Worm (Caenorhabditis elegans) whole organism, L3 larva: ENCODE data around the gene dnj-10.
A peak's percentile ranks its signal among the peaks of the same experiment; 100 is the strongest.

ENCODE experiments used
- aly-2 ChIP-seq: fragments of 150-350 bp; optimal IDR thresholded peaks from 2 replicates; lab custom pipeline; 2014; ENCODE audit warnings: missing biosample characterization, missing genetic modification characterization
- ama-1 ChIP-seq: fragments of 150-350 bp; optimal IDR thresholded peaks from 2 replicates; lab custom pipeline; 2018
- ceh-16 ChIP-seq: sonication (generic microtip); optimal IDR thresholded peaks from 2 replicates; lab custom pipeline; 2017; ENCODE audit warnings: missing biosample characterization, missing genetic modification characterization
- ceh-82 ChIP-seq: fragments of 150-350 bp; optimal IDR thresholded peaks from 2 replicates; lab custom pipeline; 2014; ENCODE audit warnings: missing biosample characterization, missing genetic modification characterization
- ceh-9 ChIP-seq: sonication (generic microtip); optimal IDR thresholded peaks from 2 replicates; lab custom pipeline; 2018; ENCODE audit warnings: missing biosample characterization, missing genetic modification characterization
- daf-12 ChIP-seq: fragments of 150-350 bp; optimal IDR thresholded peaks from 2 replicates; lab custom pipeline; 2014; ENCODE audit warnings: missing biosample characterization, missing genetic modification reagents, missing genetic modification characterization
- egl-5 ChIP-seq: fragments of 150-350 bp; optimal IDR thresholded peaks from 2 replicates; lab custom pipeline; 2017; ENCODE audit warnings: missing biosample characterization, missing genetic modification reagents, missing genetic modification characterization, inconsistent platforms
- elt-2 ChIP-seq: sonication (generic microtip); optimal IDR thresholded peaks from 2 replicates; lab custom pipeline; 2016; ENCODE audit warnings: missing genetic modification reagents, mild to moderate bottlenecking, missing genetic modification characterization, missing compliant biosample characterization
- elt-3 ChIP-seq, 3 experiments: fragments of 150-350 bp in 1 of 3; sonication (generic microtip) in 2 of 3; optimal IDR thresholded peaks; 2 replicates in 2 of 3; 4 replicates in 1 of 3; lab custom pipeline; 2014 to 2017; ENCODE audit warnings: missing biosample characterization in 3 of 3, missing genetic modification characterization in 3 of 3
- eor-1 ChIP-seq, 2 experiments: fragments of 150-350 bp; optimal IDR thresholded peaks; 2 replicates each; lab custom pipeline; 2014 to 2018; ENCODE audit warnings: missing biosample characterization in 2 of 2, missing genetic modification characterization in 2 of 2
- fkh-10 ChIP-seq: sonication (generic microtip); optimal IDR thresholded peaks from 2 replicates; lab custom pipeline; 2017; ENCODE audit warnings: missing biosample characterization, missing genetic modification reagents, missing genetic modification characterization
- fos-1 ChIP-seq: fragments of 150-350 bp; optimal IDR thresholded peaks from 2 replicates; lab custom pipeline; 2014; ENCODE audit warnings: missing biosample characterization, missing genetic modification characterization
- hmg-11 ChIP-seq: sonication (generic microtip); optimal IDR thresholded peaks from 2 replicates; lab custom pipeline; 2016; ENCODE audit warnings: missing genetic modification characterization, missing compliant biosample characterization
- jun-1 ChIP-seq: fragments of 150-350 bp; optimal IDR thresholded peaks from 2 replicates; lab custom pipeline; 2014; ENCODE audit warnings: missing biosample characterization, missing genetic modification reagents, missing genetic modification characterization
- lin-15B ChIP-seq: fragments of 150-350 bp; optimal IDR thresholded peaks from 2 replicates; lab custom pipeline; 2014; ENCODE audit warnings: missing biosample characterization, missing genetic modification characterization
- lsy-12 ChIP-seq: sonication (generic microtip); optimal IDR thresholded peaks from 2 replicates; lab custom pipeline; 2016; ENCODE audit warnings: mild to moderate bottlenecking, missing genetic modification characterization, missing compliant biosample characterization
- mdl-1 ChIP-seq: fragments of 150-350 bp; optimal IDR thresholded peaks from 2 replicates; lab custom pipeline; 2014; ENCODE audit warnings: missing biosample characterization, missing genetic modification characterization
- mml-1 ChIP-seq: fragments of 150-350 bp; sonication (generic microtip); optimal IDR thresholded peaks from 3 replicates; lab custom pipeline; 2014; ENCODE audit warnings: missing biosample characterization, missing genetic modification characterization
- nhr-11 ChIP-seq: fragments of 150-350 bp; optimal IDR thresholded peaks from 2 replicates; lab custom pipeline; 2014; ENCODE audit warnings: missing biosample characterization, missing genetic modification characterization
- nhr-12 ChIP-seq: fragments of 150-350 bp; optimal IDR thresholded peaks from 2 replicates; lab custom pipeline; 2014; ENCODE audit warnings: missing biosample characterization, missing genetic modification characterization
- nhr-23 ChIP-seq: fragments of 150-350 bp; optimal IDR thresholded peaks from 2 replicates; lab custom pipeline; 2014; ENCODE audit warnings: missing biosample characterization, missing genetic modification reagents, missing genetic modification characterization
- nhr-25 ChIP-seq: sonication (generic microtip); optimal IDR thresholded peaks from 2 replicates; lab custom pipeline; 2017; ENCODE audit warnings: missing biosample characterization, missing genetic modification characterization
- nhr-28 ChIP-seq: fragments of 150-350 bp; optimal IDR thresholded peaks from 2 replicates; lab custom pipeline; 2014; ENCODE audit warnings: missing biosample characterization, missing genetic modification characterization
- nhr-43 ChIP-seq: sonication (generic microtip); optimal IDR thresholded peaks from 2 replicates; lab custom pipeline; 2016; ENCODE audit warnings: mild to moderate bottlenecking, missing genetic modification characterization, missing compliant biosample characterization; ENCODE audit not compliant: poor library complexity, severe bottlenecking
- nhr-67 ChIP-seq: fragments of 150-350 bp; optimal IDR thresholded peaks from 2 replicates; lab custom pipeline; 2014; ENCODE audit warnings: missing biosample characterization, missing genetic modification characterization
- nhr-77 ChIP-seq: fragments of 150-350 bp; optimal IDR thresholded peaks from 2 replicates; lab custom pipeline; 2014; ENCODE audit warnings: missing biosample characterization, missing genetic modification characterization
- pqm-1 ChIP-seq: fragments of 150-350 bp; optimal IDR thresholded peaks from 2 replicates; lab custom pipeline; 2017; ENCODE audit warnings: missing biosample characterization, missing genetic modification characterization, inconsistent platforms
- sea-2 ChIP-seq: fragments of 150-350 bp; sonication (generic microtip); optimal IDR thresholded peaks from 4 replicates; lab custom pipeline; 2014; ENCODE audit warnings: missing biosample characterization, missing genetic modification reagents, missing genetic modification characterization
- skn-1 ChIP-seq: fragments of 150-350 bp; optimal IDR thresholded peaks from 2 replicates; lab custom pipeline; 2014; ENCODE audit warnings: missing biosample characterization, missing genetic modification characterization
- snpc-4 ChIP-seq: fragments of 150-350 bp; optimal IDR thresholded peaks from 2 replicates; lab custom pipeline; 2014; ENCODE audit warnings: missing biosample characterization, missing genetic modification characterization
- tbx-2 ChIP-seq: sonication (generic microtip); optimal IDR thresholded peaks from 2 replicates; lab custom pipeline; 2016; ENCODE audit warnings: mild to moderate bottlenecking, missing genetic modification characterization, missing compliant biosample characterization
- unc-39 ChIP-seq: sonication (generic microtip); optimal IDR thresholded peaks from 4 replicates; lab custom pipeline; 2017; ENCODE audit warnings: missing biosample characterization, missing genetic modification characterization
- unc-62 ChIP-seq: fragments of 150-350 bp; sonication (generic microtip); optimal IDR thresholded peaks from 4 replicates; lab custom pipeline; 2014; ENCODE audit warnings: missing biosample characterization, missing genetic modification reagents, missing genetic modification characterization
- ztf-11 ChIP-seq: fragments of 150-350 bp; optimal IDR thresholded peaks from 2 replicates; lab custom pipeline; 2014; ENCODE audit warnings: missing biosample characterization, missing genetic modification characterization

Gene dnj-10

DNA sequence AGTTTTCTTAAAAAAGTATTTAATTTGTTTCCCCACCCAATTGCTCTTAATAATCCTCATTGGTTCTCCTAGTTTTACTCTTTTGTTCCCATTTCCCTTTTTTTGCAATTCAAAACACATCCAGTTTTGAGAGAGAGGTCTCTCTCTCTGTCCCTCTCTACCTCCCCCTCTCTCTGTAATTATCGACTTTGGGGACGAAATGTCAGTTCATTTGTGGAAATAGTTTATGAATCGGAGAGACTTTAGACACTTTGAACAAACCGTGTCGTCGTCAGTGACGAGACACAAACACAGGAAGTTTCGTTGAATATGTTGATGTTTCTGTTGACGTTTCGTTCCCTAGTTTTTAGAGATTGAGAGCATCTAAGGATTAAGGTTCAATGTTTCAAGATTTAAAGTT lies 32.2 kb downstream of the dnj-10 start:
- TF ChIP-seq nhr-23 (tag; lab: Kevin White, UChicago) (peak; percentile 41), nhr-11 (no peak), fkh-10 (GFP tag; lab: Kevin White, UChicago) (no peak), eor-1 (tag; optimal IDR thresholded peaks at IDR 0.05; lab: Kevin White, UChicago) (no peak), nhr-25 (tag; lab: Kevin White, UChicago) (peak; percentile 40)

DNA sequence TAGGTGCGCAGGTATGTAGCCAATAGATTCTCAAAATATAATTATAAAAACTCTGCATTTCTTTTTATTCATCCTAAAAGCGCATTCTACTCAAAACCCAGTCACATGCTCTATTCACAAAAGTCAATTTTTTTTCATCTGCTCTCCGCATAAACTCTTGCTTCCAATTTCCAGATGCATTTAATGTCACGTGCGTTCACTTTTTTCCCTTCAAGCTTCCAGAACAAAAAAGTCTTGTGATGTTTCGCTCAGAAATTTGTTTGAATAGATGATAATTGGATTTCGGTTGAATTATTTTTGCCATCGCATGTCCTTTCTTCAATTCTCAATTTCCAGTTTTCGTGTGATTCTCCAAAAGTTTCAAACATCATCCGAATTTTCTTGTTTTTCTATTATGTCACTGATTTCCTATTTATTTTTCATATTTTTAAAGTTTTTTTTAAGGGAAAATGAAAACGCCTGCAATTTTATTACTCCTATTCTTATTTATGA lies 34.0 kb downstream of the dnj-10 start, which contains the start of gene F22B7.1:
F22B7.1 (plus strand) TSS at position 442 of the 492 bp plus-strand sequence.
- TF ChIP-seq lin-15B (tag; lab: Kevin White, UChicago) (no peak), nhr-11 (no peak), nhr-43 (tag; lab: Kevin White, UChicago) (no peak), egl-5 (tag; lab: Kevin White, UChicago) (no peak)

DNA sequence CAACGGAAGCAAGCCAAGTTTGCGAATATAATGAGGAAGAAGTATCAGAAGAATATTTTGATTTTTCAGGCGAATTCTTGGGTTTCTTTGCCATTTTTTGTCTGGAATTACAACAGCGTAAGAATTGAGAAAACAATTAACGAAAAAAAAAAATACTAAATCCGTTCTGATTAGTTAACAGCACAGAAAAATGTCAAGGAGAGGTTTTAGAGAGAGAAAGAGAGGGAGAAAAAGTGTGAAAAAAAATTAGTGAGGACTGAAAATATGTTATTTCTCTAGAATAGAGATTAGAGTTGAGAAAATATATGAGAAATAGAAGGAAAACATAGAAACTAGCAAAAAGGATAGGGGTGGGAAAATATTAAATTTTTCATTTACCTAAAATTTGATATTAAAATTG lies 36.4 kb downstream of the dnj-10 start, which contains the start of gene dpy-19:
dpy-19 (minus strand) TSS at position 101 of the 400 bp plus-strand sequence.
- TF ChIP-seq skn-1: no peak
- no peak for TF ChIP-seq fos-1 (tag; lab: Kevin White, UChicago)
- TF ChIP-seq nhr-12 (tag; lab: Kevin White, UChicago): no peak
- no peak for TF ChIP-seq ceh-9 (tag; lab: Kevin White, UChicago)
- TF ChIP-seq mdl-1 (tag; lab: Kevin White, UChicago): no peak
- no peak for TF ChIP-seq nhr-43 (tag; lab: Kevin White, UChicago)
- TF ChIP-seq eor-1 (tag; optimal IDR thresholded peaks at IDR 0.05; lab: Kevin White, UChicago): no peak
- no peak for TF ChIP-seq ceh-82 (tag; lab: Kevin White, UChicago)
- no peak for TF ChIP-seq ama-1 (lab: Kevin White, UChicago)
- TF ChIP-seq pqm-1 (tag; lab: Kevin White, UChicago): no peak
- TF ChIP-seq nhr-67 (tag; lab: Kevin White, UChicago): no peak
- TF ChIP-seq nhr-11: no peak
- no peak for TF ChIP-seq mml-1 (tag; lab: Kevin White, UChicago)
- TF ChIP-seq nhr-25 (tag; lab: Kevin White, UChicago): no peak
- TF ChIP-seq ceh-16 (tag; lab: Kevin White, UChicago): no peak

DNA sequence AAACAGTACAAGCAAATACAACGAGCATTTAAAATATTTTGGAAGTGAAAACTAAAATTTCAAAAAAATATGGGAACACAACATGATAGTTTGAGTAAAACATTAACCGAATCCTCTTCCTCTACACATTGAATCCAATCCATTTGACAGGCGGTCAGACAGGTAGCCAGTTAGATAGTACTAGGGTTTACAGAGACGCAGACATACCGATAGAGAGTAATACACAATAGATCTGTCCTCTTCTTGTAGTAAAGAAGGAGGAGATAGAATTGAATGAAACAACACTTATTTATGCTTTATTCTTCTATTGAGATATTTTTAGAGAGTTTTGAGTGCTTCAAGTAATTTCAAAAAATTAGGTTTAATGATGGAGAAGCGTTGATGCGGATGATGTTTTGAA lies 37.8 kb downstream of the dnj-10 start:
- TF ChIP-seq elt-3 (tag; optimal IDR thresholded peaks at IDR 0.05; lab: Kevin White, UChicago) (no peak), ztf-11 (tag; lab: Kevin White, UChicago) (no peak), nhr-12 (tag; lab: Kevin White, UChicago) (no peak), snpc-4 (no peak), nhr-25 (tag; lab: Kevin White, UChicago) (peak; percentile 9), nhr-77 (tag; lab: Kevin White, UChicago) (no peak), jun-1 (no peak), hmg-11 (tag; lab: Kevin White, UChicago) (peak; percentile 19), daf-12 (no peak), fos-1 (tag; lab: Kevin White, UChicago) (no peak), nhr-43 (tag; lab: Kevin White, UChicago) (no peak)

DNA sequence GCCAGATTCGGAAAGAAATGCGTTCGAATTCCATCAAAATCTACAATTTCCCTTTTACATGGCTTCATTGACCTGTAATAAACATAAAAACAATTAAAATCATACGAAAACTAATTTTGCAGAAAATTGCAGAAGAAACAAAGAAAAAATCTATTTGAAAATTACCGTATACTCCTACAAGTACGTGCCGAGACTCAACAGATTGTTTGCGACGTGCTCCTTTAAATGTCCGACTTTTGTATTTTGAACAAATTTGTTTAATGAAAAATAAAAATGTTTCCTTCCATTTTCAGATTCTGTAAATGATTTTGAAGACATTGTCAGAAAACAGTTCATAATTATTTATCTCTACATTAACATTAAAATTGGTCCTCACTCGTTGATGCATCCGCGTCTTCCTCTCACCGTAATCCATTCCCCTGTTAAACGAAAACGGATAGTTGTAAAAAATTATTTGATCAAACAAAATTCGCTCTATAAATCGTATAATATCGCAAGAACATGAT lies 44.1 kb downstream of the dnj-10 start, which contains the start of gene pgl-2:
pgl-2 (minus strand) TSS at position 456 of the 506 bp plus-strand sequence.
- TF ChIP-seq nhr-43 (tag; lab: Kevin White, UChicago) (no peak), pqm-1 (tag; lab: Kevin White, UChicago) (no peak), elt-3 (tag; optimal IDR thresholded peaks at IDR 0.05; lab: Kevin White, UChicago) (no peak), nhr-25 (tag; lab: Kevin White, UChicago) (no peak), unc-39 (tag; lab: Kevin White, UChicago) (no peak), nhr-23 (tag; lab: Kevin White, UChicago) (no peak), skn-1 (no peak), elt-2 (no peak), lin-15B (tag; lab: Kevin White, UChicago) (no peak), sea-2 (no peak), unc-62 (no peak), nhr-77 (tag; lab: Kevin White, UChicago) (no peak), fos-1 (tag; lab: Kevin White, UChicago) (no peak), nhr-28 (tag; lab: Kevin White, UChicago) (no peak), ztf-11 (tag; lab: Kevin White, UChicago) (no peak), tbx-2 (no peak), ceh-82 (tag; lab: Kevin White, UChicago) (no peak), egl-5 (tag; lab: Kevin White, UChicago) (no peak), lsy-12 (tag; lab: Kevin White, UChicago) (no peak), aly-2 (tag; lab: Kevin White, UChicago) (no peak)
- TF ChIP-seq, all 47 proteins: peak for 0
